Fruit fly (Drosophila melanogaster) whole organism, prepupa: ENCODE measurements around the gene TfIIA-L.

Source experiments
- Blimp-1 ChIP-seq: fragments of 200-800 bp; sonication (Bioruptor generic); optimal IDR thresholded peaks from 3 replicates; lab custom pipeline; 2017; ENCODE audit warnings: missing biosample characterization, missing genetic modification characterization, mild to moderate bottlenecking, moderate library complexity, missing genetic modification reagents
- CG10631 ChIP-seq: fragments of 200-800 bp; sonication (Bioruptor generic); optimal IDR thresholded peaks from 2 replicates; lab custom pipeline; 2016; ENCODE audit warnings: missing biosample characterization, missing genetic modification characterization
- CG10669 ChIP-seq: fragments of 200-800 bp; sonication (Bioruptor generic); optimal IDR thresholded peaks from 3 replicates; lab custom pipeline; 2018; ENCODE audit warnings: missing biosample characterization, mild to moderate bottlenecking, missing genetic modification characterization, moderate library complexity
- CG11762 ChIP-seq: fragments of 200-800 bp; sonication (Bioruptor generic); optimal IDR thresholded peaks from 3 replicates; lab custom pipeline; 2016; ENCODE audit warnings: missing biosample characterization, missing genetic modification characterization; ENCODE audit not compliant: insufficient read depth
- CG11902 ChIP-seq: fragments of 200-800 bp; sonication (Bioruptor generic); optimal IDR thresholded peaks from 3 replicates; lab custom pipeline; 2016; ENCODE audit warnings: missing biosample characterization, missing genetic modification characterization
- CG31627 ChIP-seq: fragments of 200-800 bp; sonication (Bioruptor generic); optimal IDR thresholded peaks from 3 replicates; lab custom pipeline; 2016; ENCODE audit warnings: missing biosample characterization, missing genetic modification characterization
- CG32006 ChIP-seq: fragments of 200-800 bp; sonication (Bioruptor generic); optimal IDR thresholded peaks from 3 replicates; lab custom pipeline; 2017; ENCODE audit warnings: missing biosample characterization, mild to moderate bottlenecking, missing genetic modification characterization
- CG3919 ChIP-seq: fragments of 200-800 bp; sonication (Bioruptor generic); optimal IDR thresholded peaks from 3 replicates; lab custom pipeline; 2016; ENCODE audit warnings: missing biosample characterization, missing genetic modification characterization
- CG6163 ChIP-seq: fragments of 200-800 bp; sonication (Bioruptor generic); IDR thresholded peaks from 3 replicates; pipeline ENCODE4 v1.3.6; 2022; ENCODE audit warnings: missing biosample characterization, missing genetic modification characterization
- CG6792 ChIP-seq: fragments of 200-800 bp; sonication (Bioruptor generic); optimal IDR thresholded peaks from 3 replicates; lab custom pipeline; 2016; ENCODE audit warnings: missing biosample characterization, missing genetic modification characterization
- CG6808 ChIP-seq: fragments of 200-800 bp; sonication (Bioruptor generic); optimal IDR thresholded peaks from 3 replicates; lab custom pipeline; 2017; ENCODE audit warnings: missing biosample characterization, missing genetic modification characterization, mild to moderate bottlenecking, moderate library complexity, missing genetic modification reagents
- CG8632 ChIP-seq: fragments of 200-800 bp; sonication (Bioruptor generic); optimal IDR thresholded peaks from 3 replicates; lab custom pipeline; 2016; ENCODE audit warnings: missing biosample characterization, missing genetic modification characterization
- CG9139 ChIP-seq: fragments of 200-800 bp; sonication (Bioruptor generic); optimal IDR thresholded peaks from 3 replicates; lab custom pipeline; 2017; ENCODE audit warnings: missing biosample characterization, mild to moderate bottlenecking, missing genetic modification characterization
- Gug ChIP-seq: fragments of 200-800 bp; sonication (Bioruptor generic); IDR thresholded peaks from 2 replicates; pipeline ENCODE4 v1.3.6; 2022; ENCODE audit warnings: missing biosample characterization, missing genetic modification characterization
- Hr38 ChIP-seq: sonication (Bioruptor generic); optimal IDR thresholded peaks from 2 replicates; lab custom pipeline; 2016; ENCODE audit warnings: missing biosample characterization, missing genetic modification characterization
- Hr39 ChIP-seq: fragments of 200-800 bp; sonication (Bioruptor generic); optimal IDR thresholded peaks from 2 replicates; lab custom pipeline; 2016; ENCODE audit warnings: missing biosample characterization, missing genetic modification characterization
- Hr4 ChIP-seq: fragments of 200-800 bp; sonication (Bioruptor generic); optimal IDR thresholded peaks from 3 replicates; lab custom pipeline; 2016; ENCODE audit warnings: missing biosample characterization, missing genetic modification characterization
- Met ChIP-seq: fragments of 200-800 bp; sonication (Bioruptor generic); optimal IDR thresholded peaks from 3 replicates; lab custom pipeline; 2016; ENCODE audit warnings: missing biosample characterization, missing genetic modification characterization
- OdsH ChIP-seq: fragments of 200-800 bp; sonication (Bioruptor generic); optimal IDR thresholded peaks from 3 replicates; lab custom pipeline; 2016; ENCODE audit warnings: missing biosample characterization, missing genetic modification characterization
- Smox ChIP-seq: fragments of 200-800 bp; sonication (Bioruptor generic); optimal IDR thresholded peaks from 3 replicates; lab custom pipeline; 2016; ENCODE audit warnings: missing biosample characterization, missing genetic modification characterization
- Sox14 ChIP-seq: fragments of 200-800 bp; sonication (Bioruptor generic); optimal IDR thresholded peaks from 3 replicates; lab custom pipeline; 2016; ENCODE audit warnings: missing biosample characterization, missing genetic modification characterization
- Sox15 ChIP-seq: fragments of 200-800 bp; sonication (Bioruptor generic); optimal IDR thresholded peaks from 3 replicates; lab custom pipeline; 2016; ENCODE audit warnings: missing biosample characterization, missing genetic modification characterization
- achi ChIP-seq: fragments of 200-800 bp; sonication (Bioruptor generic); optimal IDR thresholded peaks from 3 replicates; lab custom pipeline; 2016; ENCODE audit warnings: missing biosample characterization, missing genetic modification characterization
- acj6 ChIP-seq: fragments of 200-800 bp; sonication (Bioruptor generic); optimal IDR thresholded peaks from 3 replicates; lab custom pipeline; 2016; ENCODE audit warnings: missing biosample characterization, missing genetic modification characterization
- cyc ChIP-seq: fragments of 200-800 bp; sonication (Bioruptor generic); optimal IDR thresholded peaks from 3 replicates; lab custom pipeline; 2016; ENCODE audit warnings: missing biosample characterization, missing genetic modification characterization
- dsx ChIP-seq: fragments of 200-800 bp; optimal IDR thresholded peaks from 3 replicates; lab custom pipeline; 2019; ENCODE audit warnings: missing biosample characterization, mild to moderate bottlenecking, missing genetic modification characterization, moderate library complexity; ENCODE audit not compliant: poor library complexity, severe bottlenecking
- eg ChIP-seq: fragments of 200-800 bp; sonication (Bioruptor generic); IDR thresholded peaks from 3 replicates; pipeline ENCODE4 v1.3.6; 2022; ENCODE audit warnings: missing biosample characterization, missing genetic modification characterization
- esn ChIP-seq: fragments of 200-800 bp; sonication (Bioruptor generic); optimal IDR thresholded peaks from 2 replicates; lab custom pipeline; 2016; ENCODE audit warnings: missing biosample characterization, mild to moderate bottlenecking, missing genetic modification characterization, moderate library complexity
- fkh ChIP-seq: fragments of 200-800 bp; sonication (Bioruptor generic); optimal IDR thresholded peaks from 3 replicates; lab custom pipeline; 2017; ENCODE audit warnings: missing biosample characterization, mild to moderate bottlenecking, missing genetic modification characterization, moderate library complexity
- lz ChIP-seq: fragments of 200-800 bp; sonication (Bioruptor generic); optimal IDR thresholded peaks from 3 replicates; lab custom pipeline; 2016; ENCODE audit warnings: missing biosample characterization, missing genetic modification characterization
- pdm3 ChIP-seq: fragments of 200-800 bp; sonication (Bioruptor generic); optimal IDR thresholded peaks from 3 replicates; lab custom pipeline; 2016; ENCODE audit warnings: missing biosample characterization, missing genetic modification characterization
- salr ChIP-seq, 2 experiments: fragments of 200-800 bp; sonication (Bioruptor generic); optimal IDR thresholded peaks; 3 replicates each; lab custom pipeline; 2016 to 2018; ENCODE audit warnings: missing biosample characterization in 2 of 2, missing genetic modification characterization in 2 of 2, mild to moderate bottlenecking in 1 of 2
- spab ChIP-seq: fragments of 200-800 bp; sonication (Bioruptor generic); optimal IDR thresholded peaks from 2 replicates; lab custom pipeline; 2017; ENCODE audit warnings: missing biosample characterization, mild to moderate bottlenecking, missing genetic modification characterization, missing genetic modification reagents
- svp ChIP-seq: fragments of 200-800 bp; sonication (Bioruptor generic); peaks from one replicate; lab custom pipeline; 2016; ENCODE audit warnings: missing biosample characterization, missing genetic modification characterization
- topi ChIP-seq: fragments of 200-800 bp; sonication (Bioruptor generic); optimal IDR thresholded peaks from 3 replicates; lab custom pipeline; 2016; ENCODE audit warnings: missing biosample characterization, missing genetic modification characterization
- vri ChIP-seq: fragments of 200-800 bp; sonication (Bioruptor generic); optimal IDR thresholded peaks from 3 replicates; lab custom pipeline; 2016; ENCODE audit warnings: missing biosample characterization, mild to moderate bottlenecking, missing genetic modification characterization

Gene TfIIA-L

DNA sequence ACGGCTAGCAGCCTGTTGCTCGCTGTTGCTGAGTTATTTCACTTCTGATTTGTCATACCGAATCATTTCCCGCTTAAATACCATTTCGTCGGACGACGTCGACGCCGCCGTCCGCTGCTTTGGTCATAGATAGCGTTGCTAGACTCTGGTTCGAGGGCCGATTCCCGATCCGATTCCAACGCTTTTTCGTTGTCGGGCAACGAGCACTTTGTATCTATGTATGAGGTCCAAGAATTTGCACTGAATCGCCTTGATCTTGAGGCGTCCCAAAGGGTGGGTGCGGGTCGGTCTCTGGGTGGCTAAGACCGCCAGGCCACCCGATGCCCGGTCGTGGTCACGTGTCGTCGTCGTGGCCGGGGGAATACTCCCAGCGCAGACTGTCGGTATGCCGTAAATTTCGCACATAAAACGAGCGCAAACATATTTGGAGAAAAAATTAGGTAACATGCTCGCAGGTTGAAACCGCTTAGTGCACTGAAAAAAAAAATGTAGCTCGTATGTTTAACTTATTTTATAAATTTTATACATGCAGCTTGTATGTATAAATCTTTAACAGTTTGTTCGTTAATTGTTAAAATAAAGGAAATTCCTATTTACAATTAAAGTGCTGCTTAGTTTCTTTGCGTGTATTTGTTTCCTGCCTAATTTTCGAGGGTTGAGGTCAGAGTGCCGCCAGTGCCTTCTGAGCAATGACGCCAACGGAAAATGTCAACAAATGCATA lies 41.4 kb downstream of the TfIIA-L start, which contains the start of gene CG3348:
Gene CG3348, minus strand, starts transcription at position 51 of the 722 bp plus-strand sequence.
- TF ChIP-seq CG31627 (GFP tag; lab: Kevin White, UChicago) (peak; percentile 48), CG10631 (GFP tag; lab: Kevin White, UChicago) (peak; percentile 2), Hr39 (GFP tag; lab: Kevin White, UChicago) (peak; percentile 58), OdsH (GFP tag; lab: Kevin White, UChicago) (peak; percentile 1), achi (GFP tag; lab: Kevin White, UChicago) (peak; percentile 9), Hr4 (GFP tag; lab: Kevin White, UChicago) (peak; percentile 6), cyc (GFP tag; lab: Kevin White, UChicago) (peak; percentile 35), salr (GFP tag; optimal IDR thresholded peaks at IDR 0.05; lab: Kevin White, UChicago) (no peak), fkh (GFP tag; lab: Kevin White, UChicago) (peak; percentile 56), Sox14 (GFP tag; lab: Kevin White, UChicago) (peak; percentile 11), Sox15 (GFP tag; lab: Kevin White, UChicago) (no peak), esn (GFP tag; lab: Kevin White, UChicago) (peak; percentile 56), CG8632 (GFP tag; lab: Kevin White, UChicago) (no peak), topi (peak; percentile 39), spab (no peak), CG11902 (no peak), pdm3 (GFP tag; lab: Kevin White, UChicago) (peak; percentile 1), acj6 (peak; percentile 29), lz (GFP tag; lab: Kevin White, UChicago) (peak; percentile 34), Blimp-1 (no peak), CG3919 (GFP tag; lab: Kevin White, UChicago) (peak; percentile 10), CG10669 (peak; percentile 10), eg (GFP tag; lab: Robert Waterston, UW) (peak; percentile 48; the same call in 1 of the 3 replicates), vri (GFP tag; lab: Kevin White, UChicago) (peak; percentile 52), svp (GFP tag; lab: Kevin White, UChicago) (peak; percentile 76), Met (GFP tag; lab: Kevin White, UChicago) (peak; percentile 50), CG9139 (GFP tag; lab: Kevin White, UChicago) (no peak), Smox (GFP tag; lab: Kevin White, UChicago) (peak; percentile 30), CG6792 (GFP tag; lab: Kevin White, UChicago) (peak; percentile 11), dsx (GFP tag; lab: Kevin White, UChicago) (no peak), CG32006 (GFP tag; lab: Kevin White, UChicago) (peak; percentile 13)

DNA sequence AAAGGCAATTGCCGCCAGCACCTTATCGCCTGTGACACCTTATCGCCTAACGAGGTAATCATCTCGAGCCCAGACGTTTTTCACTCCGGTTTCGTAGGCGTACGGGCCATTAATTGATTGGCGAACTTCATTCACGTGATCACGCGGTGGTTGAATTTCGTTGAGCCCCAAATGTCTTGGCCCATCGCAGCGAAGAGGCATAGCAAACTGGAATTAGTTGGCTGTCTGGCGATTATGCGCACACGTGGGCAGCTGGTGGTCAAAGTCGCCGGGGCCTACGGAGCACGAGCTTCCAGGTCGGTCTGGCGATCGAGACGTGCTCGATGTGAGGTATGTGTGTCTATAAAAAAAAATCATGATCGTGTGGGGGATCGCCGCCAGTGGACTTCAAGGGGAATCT lies 42.2 kb downstream of the TfIIA-L start:
- TF ChIP-seq CG11762 (GFP tag; lab: Kevin White, UChicago) (no peak), topi (no peak), eg (GFP tag; lab: Robert Waterston, UW) (no peak), CG6163 (GFP tag; lab: Robert Waterston, UW) (no peak), Sox15 (GFP tag; lab: Kevin White, UChicago) (no peak), Gug (no peak), CG6808 (GFP tag; lab: Kevin White, UChicago) (no peak)

DNA sequence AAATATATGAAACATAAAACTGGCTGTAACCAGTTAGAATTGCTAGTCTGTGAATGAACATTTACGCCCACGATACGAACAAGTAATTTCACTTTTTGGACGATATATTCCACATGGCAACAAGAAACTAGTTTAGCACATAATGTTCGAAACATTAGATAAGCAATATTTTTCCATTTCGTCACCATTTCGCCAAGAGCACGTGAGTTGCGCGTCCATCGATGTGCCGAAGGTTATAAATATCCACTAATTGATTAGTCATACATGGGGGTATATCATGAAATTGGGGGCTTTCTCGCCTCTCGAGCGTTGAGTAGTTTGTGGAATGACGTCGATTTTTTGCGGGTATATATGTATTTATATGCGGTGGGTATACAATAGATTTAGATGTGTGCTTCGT lies 43.2 kb downstream of the TfIIA-L start:
- TF ChIP-seq cyc (GFP tag; lab: Kevin White, UChicago): no peak
- TF ChIP-seq Hr38 (GFP tag; lab: Kevin White, UChicago): no peak
- TF ChIP-seq salr (GFP tag; optimal IDR thresholded peaks at IDR 0.05; lab: Kevin White, UChicago): no peak
- no peak for TF ChIP-seq Met (GFP tag; lab: Kevin White, UChicago)
